Fruit fly (Drosophila melanogaster) whole organism, adult: ENCODE data around the gene CG31663.

Experiments used
- CG12768 ChIP-seq: fragments of 200-800 bp; sonication (Bioruptor generic); optimal IDR thresholded peaks from 2 replicates; lab custom pipeline; 2017; ENCODE audit warnings: missing biosample characterization, missing genetic modification characterization, mild to moderate bottlenecking, moderate library complexity, missing genetic modification reagents
- CG33017 ChIP-seq: fragments of 200-800 bp; sonication (Bioruptor generic); optimal IDR thresholded peaks from 2 replicates; lab custom pipeline; 2018; ENCODE audit warnings: missing biosample characterization, mild to moderate bottlenecking, missing genetic modification characterization, moderate library complexity
- Crg-1 ChIP-seq: fragments of 200-800 bp; sonication (Bioruptor generic); optimal IDR thresholded peaks from 2 replicates; lab custom pipeline; 2016; ENCODE audit warnings: missing biosample characterization, missing genetic modification characterization
- kay ChIP-seq: fragments of 200-800 bp; sonication (Bioruptor generic); peaks from one replicate; lab custom pipeline; 2016; ENCODE audit warnings: missing biosample characterization, missing genetic modification characterization, borderline replicate concordance
- toe ChIP-seq: fragments of 200-800 bp; sonication (Bioruptor generic); optimal IDR thresholded peaks from 2 replicates; lab custom pipeline; 2016; ENCODE audit warnings: missing biosample characterization, missing genetic modification characterization

DNA sequence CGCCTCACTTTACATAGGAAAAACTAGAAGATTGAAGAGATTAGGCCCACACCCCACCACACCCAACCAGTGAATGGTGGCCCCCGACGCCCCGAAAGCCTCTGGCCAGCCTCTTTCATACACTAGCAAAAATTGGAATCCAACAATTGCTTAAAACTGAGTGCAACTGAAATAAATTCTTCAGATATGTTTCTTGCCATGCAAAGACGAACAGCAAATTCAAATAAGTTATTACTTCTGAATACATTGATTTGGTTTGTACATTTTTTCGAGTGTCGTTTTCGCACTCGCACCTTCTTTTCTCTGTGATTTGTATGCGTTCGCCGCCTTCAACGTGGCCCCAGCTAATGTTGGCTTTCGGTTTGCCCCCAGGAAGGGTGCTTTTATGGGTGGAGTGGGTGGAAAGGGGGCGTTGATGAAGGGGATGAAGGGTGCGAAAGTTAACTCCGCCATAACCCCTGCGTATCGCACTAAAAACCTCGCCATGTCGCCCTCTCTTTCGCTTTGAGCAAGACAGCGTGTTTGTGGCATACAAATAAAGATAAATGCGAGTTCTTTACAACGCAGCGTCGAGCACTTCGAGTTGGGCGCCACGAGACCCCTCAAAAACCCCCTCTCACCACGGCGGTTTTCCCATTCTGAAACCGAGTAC, 43.4 kb downstream of the CG31663 start:
- TF ChIP-seq toe (no peak), CG12768 (GFP tag; lab: Kevin White, UChicago) (no peak), CG33017 (tag; lab: Kevin White, UChicago) (no peak), Crg-1 (GFP tag; lab: Kevin White, UChicago) (no peak), kay (no peak)
